Fruit fly (Drosophila melanogaster) ovary, adult (tissue): ENCODE results near the gene CG5326.

Experiments
- CG17801 ChIP-seq: fragments of 200-800 bp; optimal IDR thresholded peaks from 2 replicates; lab custom pipeline; 2019; ENCODE audit warnings: missing biosample characterization, mild to moderate bottlenecking, missing genetic modification characterization, moderate library complexity; ENCODE audit not compliant: partially characterized antibody

CG5326 gene

DNA sequence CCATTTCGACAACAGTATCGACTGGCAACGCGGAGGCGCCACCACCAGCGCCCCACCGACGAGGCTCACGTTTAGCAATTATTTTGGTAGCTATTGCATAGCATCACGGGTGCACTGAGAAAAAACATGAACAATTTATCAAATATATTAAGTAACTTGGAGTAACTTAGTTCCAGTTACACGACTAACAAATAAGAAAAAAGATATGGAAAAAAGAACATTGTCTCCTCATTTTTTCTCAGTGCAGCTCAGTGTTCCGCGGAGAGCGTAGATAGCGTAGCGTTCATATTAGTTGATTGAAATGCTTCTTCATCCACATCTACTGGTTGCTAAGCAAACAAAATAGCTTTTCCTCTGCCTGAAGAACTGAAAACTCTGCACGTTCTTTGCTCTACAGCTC, 24.3 kb downstream of the CG5326 start:
- no peak for TF ChIP-seq CG17801 (GFP tag; lab: Kevin White, UChicago)

DNA sequence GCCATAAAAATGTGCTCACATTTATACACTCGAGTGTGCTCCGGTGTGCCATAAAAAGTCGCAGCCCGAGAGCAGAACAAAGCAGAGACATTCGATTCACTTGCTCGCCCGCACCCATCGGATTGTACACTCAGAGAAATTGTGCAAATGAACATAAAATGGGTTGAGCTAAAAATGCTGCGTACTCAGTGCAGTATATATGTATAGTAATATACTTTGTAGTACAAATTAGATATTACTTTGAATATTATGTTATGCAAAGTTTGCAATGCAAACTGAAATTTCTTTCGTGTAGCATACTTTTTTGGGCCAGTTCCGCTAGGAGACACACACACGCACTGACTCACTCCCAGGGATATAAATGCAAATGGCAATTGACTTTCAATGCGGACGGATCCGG, 36.1 kb downstream of the CG5326 start:
- no peak for TF ChIP-seq CG17801 (GFP tag; lab: Kevin White, UChicago)

DNA sequence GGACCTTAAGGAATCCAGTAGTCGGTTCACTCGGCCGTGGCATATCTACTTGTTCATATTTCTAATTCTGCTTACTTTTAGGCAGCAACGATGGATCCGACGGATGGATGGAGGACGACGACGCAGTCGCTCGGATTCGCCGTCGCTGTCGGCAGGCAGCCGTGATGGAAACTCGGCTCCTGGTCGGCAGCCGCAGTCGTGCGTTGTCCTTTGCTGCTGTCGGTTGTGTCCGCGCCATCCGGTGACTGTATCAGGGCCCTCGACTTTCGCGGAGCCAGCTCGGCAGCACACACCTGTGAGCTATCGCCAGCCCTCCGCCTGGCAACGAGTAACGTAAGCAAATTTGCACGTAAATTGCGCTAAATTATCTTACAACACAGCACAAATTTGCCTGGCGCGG, 42.7 kb downstream of the CG5326 start, which contains the start of gene Octbeta1R:
Octbeta1R (plus strand) TSS at position 191 of the 400 bp plus-strand sequence.
- TF ChIP-seq CG17801 (GFP tag; lab: Kevin White, UChicago) = no peak

DNA sequence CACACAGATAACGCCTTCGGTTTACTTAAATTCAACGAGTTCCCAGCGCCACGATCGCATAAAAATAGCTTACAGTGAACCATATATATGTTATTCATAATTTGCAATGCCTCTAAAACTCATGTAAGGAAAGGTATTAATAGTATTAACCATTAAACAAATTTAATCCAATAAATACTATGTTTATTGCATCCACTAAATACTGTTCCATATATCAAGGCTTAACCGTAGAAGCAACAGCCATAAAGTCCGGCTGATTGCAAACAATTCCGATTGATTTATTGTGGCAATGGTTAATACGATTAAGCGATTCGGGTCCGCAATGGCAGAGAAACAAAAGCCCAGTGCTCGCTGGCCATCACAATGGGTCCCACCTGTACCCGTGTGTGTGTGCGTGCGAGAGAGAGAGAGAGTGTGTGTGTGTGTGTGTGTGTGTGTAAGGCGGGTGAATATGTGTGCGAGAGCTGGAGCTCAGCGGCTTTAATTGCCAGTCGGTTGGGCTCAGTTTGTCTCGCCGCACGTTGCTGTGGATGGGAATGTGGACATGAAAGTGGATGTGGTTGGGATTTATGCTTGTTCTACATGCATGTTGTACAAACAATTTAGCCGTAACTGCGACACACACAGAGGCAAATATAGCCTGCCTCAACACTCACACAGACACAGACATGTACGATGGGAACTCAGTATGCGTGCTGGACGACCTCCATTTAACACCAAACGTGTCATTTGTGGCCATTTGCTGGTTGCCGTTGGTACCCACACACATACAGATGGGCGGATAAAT, 45.0 kb downstream of the CG5326 start:
- no peak for TF ChIP-seq CG17801 (GFP tag; lab: Kevin White, UChicago)

DNA sequence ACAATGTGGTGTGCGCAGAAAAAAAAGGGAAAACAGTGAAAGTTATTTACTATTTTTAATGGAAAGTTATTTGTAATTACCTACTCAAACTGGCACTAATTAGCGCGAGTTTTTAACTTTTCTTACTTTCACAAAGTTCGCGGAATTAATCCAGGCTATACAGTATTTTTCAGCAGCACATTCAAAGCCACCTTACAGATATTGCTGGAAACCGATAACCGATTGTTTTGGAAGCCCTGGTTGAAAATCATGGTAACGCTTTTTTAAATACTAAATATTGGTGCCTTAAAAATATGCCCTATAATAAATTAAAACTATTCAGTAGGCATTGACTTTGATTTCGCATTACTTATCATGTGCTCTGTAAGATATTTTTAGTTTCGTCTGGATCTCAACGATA, 47.0 kb downstream of the CG5326 start, which contains the start of gene tHMG2:
tHMG2 (plus strand) TSS at position 187 of the 400 bp plus-strand sequence.
- no peak for TF ChIP-seq CG17801 (GFP tag; lab: Kevin White, UChicago)

DNA sequence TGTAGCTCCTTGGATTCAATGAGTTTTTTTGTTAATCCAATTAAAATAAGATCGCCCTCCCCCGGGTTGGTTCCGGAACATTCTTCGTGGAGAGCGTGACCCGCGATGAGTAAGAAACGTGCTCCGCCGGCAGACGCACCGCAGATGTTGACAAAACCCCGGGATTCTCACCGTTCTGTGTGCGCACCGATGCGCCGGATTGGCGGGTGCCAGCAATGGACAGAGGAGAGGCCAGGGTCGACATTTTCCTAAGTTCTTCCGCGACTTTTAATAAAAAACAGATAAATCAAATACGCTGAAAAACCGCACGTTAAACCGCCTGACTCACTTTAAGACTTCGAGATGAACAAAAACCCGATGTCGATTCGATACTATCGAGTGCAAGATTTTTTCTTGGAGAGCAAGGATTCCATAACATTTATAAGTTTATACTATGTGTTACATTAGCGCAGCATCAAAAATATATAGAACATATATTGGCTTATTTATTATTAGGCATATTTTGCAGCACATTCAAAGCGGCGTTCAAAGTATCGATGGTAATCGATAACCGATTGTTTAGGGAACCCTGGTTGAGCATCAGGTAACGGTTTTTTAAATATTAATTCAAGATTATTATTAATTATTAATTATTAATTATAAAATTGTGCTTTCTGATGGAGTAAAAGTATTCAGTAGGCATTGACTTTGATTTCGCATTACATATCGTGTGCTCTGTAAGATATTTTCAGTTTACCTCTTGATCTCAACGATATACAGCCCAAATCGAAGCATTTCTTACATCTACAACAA, 48.4 kb downstream of the CG5326 start, which contains the start of the genes CCT1 and tHMG1:
CCT1 (minus strand) TSS at position 352 of the 792 bp plus-strand sequence.
tHMG1 (plus strand) TSS at position 742 of the 792 bp plus-strand sequence.
- peak; percentile 65 for TF ChIP-seq CG17801 (GFP tag; lab: Kevin White, UChicago)

DNA sequence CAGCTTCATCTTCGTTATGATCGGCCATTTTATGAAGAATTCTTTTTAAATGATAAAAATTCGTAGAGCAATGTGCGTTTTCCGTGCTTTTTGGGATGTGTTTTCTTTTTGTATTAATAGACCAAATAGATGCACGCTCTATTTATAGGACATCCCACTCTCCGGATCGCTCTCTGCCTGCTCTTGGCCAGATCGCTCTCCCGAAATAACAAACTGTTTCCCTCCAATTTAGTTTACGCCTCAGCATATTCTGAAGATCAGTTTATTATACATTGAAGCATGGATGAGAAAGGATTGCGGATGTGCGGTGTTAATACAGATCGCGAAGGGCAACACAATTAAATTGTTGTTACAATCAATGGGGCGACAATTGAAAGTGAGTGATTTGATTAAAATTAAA, 50.9 kb downstream of the CG5326 start, which contains the start of gene CG5376:
CG5376 (minus strand) TSS at position 101 of the 400 bp plus-strand sequence.
- TF ChIP-seq CG17801 (GFP tag; lab: Kevin White, UChicago) = no peak

DNA sequence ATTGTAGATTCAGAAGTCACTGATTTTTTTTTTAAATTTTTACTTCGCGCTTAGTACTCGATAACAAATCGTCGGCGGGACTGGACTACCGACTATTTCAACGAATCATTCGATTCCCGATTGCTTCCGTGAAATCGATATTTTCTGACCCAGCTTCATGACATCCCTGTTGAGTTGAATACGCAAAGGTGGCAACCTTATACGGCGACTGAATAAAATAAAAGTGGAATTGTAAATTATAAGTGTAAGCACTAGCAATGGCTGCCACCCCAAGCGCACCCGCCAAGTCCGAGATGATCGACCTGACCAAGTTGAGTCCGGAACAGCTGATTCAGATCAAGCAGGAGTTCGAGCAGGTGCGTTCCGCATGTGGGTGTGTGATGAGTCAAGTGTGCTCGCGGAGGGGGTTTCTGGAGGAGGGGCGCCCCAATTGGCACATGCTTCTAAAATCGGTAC, 52.7 kb downstream of the CG5326 start, which contains the start of gene Pfdn5:
Pfdn5 (plus strand) TSS at position 3 of the 456 bp plus-strand sequence.
- peak; percentile 17 for TF ChIP-seq CG17801 (GFP tag; lab: Kevin White, UChicago)

DNA sequence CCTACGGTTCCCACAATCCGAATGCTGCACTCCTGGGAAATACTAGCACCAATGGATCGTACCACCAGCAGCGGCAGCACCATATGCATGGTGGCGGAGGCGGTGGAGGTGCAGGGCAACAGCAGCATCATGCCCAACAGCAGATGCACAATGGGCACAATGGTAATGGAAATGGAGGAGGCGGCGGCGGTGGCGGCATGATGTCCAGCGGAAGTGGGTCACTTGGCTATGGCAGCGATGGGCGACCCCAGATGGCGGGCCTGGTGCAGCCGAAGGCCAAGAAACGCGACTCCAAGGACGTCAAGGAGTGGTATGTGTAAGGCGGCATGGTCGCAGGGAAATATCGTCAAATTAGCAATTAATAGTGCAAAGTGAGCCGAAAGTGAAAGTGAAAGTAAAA, 56.2 kb downstream of the CG5326 start:
- no peak for TF ChIP-seq CG17801 (GFP tag; lab: Kevin White, UChicago)
